Fruit fly (Drosophila melanogaster): ENCODE measurements around the gene NdufA3.

- TF ChIP-seq ttk (optimal IDR thresholded peaks at IDR 0.05) (no peak), Sin3A (optimal IDR thresholded peaks at IDR 0.05) (no peak), h (optimal IDR thresholded peaks at IDR 0.05) (no peak)
Measured at dm6 chrX:9156388-9156823, 3.4 kb downstream of the NdufA3 start, which contains the start of gene His3.3B.
